Fruit fly (Drosophila melanogaster) whole organism, embryonic: ENCODE results near the gene Cp16.

Experiments
- Asciz ChIP-seq: fragments of 200-800 bp; sonication (Bioruptor generic); optimal IDR thresholded peaks from 2 replicates; lab custom pipeline; 2017; ENCODE audit warnings: missing biosample characterization, mild to moderate bottlenecking, missing genetic modification characterization, missing genetic modification reagents
- B-H1 ChIP-seq: fragments of 200-800 bp; sonication (Bioruptor generic); IDR thresholded peaks from 3 replicates; pipeline ENCODE4 v1.3.6; 2022; ENCODE audit warnings: missing biosample characterization, missing genetic modification characterization
- Bdp1 ChIP-seq: fragments of 200-800 bp; sonication (Bioruptor generic); optimal IDR thresholded peaks from 3 replicates; lab custom pipeline; 2016; ENCODE audit warnings: missing biosample characterization, missing genetic modification characterization
- CG10267 ChIP-seq: fragments of 200-800 bp; sonication (Bioruptor generic); optimal IDR thresholded peaks from 2 replicates; lab custom pipeline; 2018; ENCODE audit warnings: missing biosample characterization, mild to moderate bottlenecking, missing genetic modification characterization, moderate library complexity
- CG10366 ChIP-seq: fragments of 200-800 bp; sonication (Bioruptor generic); IDR thresholded peaks from 2 replicates; pipeline ENCODE4 v1.3.6; 2022; ENCODE audit warnings: missing biosample characterization, missing genetic modification characterization
- CG11085 ChIP-seq: fragments of 200-800 bp; sonication (Bioruptor generic); IDR thresholded peaks from 2 replicates; pipeline ENCODE4 v1.3.6; 2022; ENCODE audit warnings: missing biosample characterization, missing genetic modification characterization
- CG12236 ChIP-seq: fragments of 200-800 bp; sonication (Bioruptor generic); optimal IDR thresholded peaks from 2 replicates; lab custom pipeline; 2016; ENCODE audit warnings: missing biosample characterization, missing genetic modification characterization
- CG12942 ChIP-seq: fragments of 200-800 bp; sonication (Bioruptor generic); optimal IDR thresholded peaks from 3 replicates; lab custom pipeline; 2016; ENCODE audit warnings: missing biosample characterization, missing genetic modification characterization
- CG1529 ChIP-seq: fragments of 200-800 bp; sonication (Bioruptor generic); optimal IDR thresholded peaks from 3 replicates; lab custom pipeline; 2018; ENCODE audit warnings: missing biosample characterization, missing genetic modification characterization
- CG17612 ChIP-seq: fragments of 200-800 bp; sonication (Bioruptor generic); IDR thresholded peaks from 2 replicates; pipeline ENCODE4 v1.3.6; 2022; ENCODE audit warnings: missing biosample characterization, missing genetic modification characterization
- CG2116 ChIP-seq: fragments of 200-800 bp; sonication (Bioruptor generic); optimal IDR thresholded peaks from 3 replicates; lab custom pipeline; 2018; ENCODE audit warnings: missing biosample characterization, mild to moderate bottlenecking, missing genetic modification characterization
- CG2889 ChIP-seq: fragments of 200-800 bp; sonication (Bioruptor generic); IDR thresholded peaks from 3 replicates; pipeline ENCODE4 v1.3.6; 2022; ENCODE audit warnings: missing biosample characterization, missing genetic modification characterization
- CG6654 ChIP-seq: fragments of 200-800 bp; sonication (Bioruptor generic); optimal IDR thresholded peaks from 2 replicates; lab custom pipeline; 2017; ENCODE audit warnings: missing biosample characterization, mild to moderate bottlenecking, missing genetic modification characterization
- CG6683 ChIP-seq: fragments of 200-800 bp; sonication (Bioruptor generic); optimal IDR thresholded peaks from 2 replicates; lab custom pipeline; 2017; ENCODE audit warnings: missing biosample characterization, mild to moderate bottlenecking, missing genetic modification characterization, missing genetic modification reagents
- CG7839 ChIP-seq: fragments of 200-800 bp; sonication (Bioruptor generic); optimal IDR thresholded peaks from 3 replicates; lab custom pipeline; 2018; ENCODE audit warnings: missing biosample characterization, mild to moderate bottlenecking, missing genetic modification characterization, moderate library complexity
- CoRest ChIP-seq: fragments of 200-800 bp; sonication (Bioruptor generic); optimal IDR thresholded peaks from 3 replicates; lab custom pipeline; 2018; ENCODE audit warnings: missing biosample characterization, mild to moderate bottlenecking, missing genetic modification characterization, moderate library complexity
- Deaf1 ChIP-seq: fragments of 200-800 bp; optimal IDR thresholded peaks from 3 replicates; lab custom pipeline; 2019; ENCODE audit warnings: missing biosample characterization, mild to moderate bottlenecking, missing genetic modification characterization, moderate library complexity
- Hey ChIP-seq: fragments of 200-800 bp; sonication (Bioruptor generic); optimal IDR thresholded peaks from 3 replicates; lab custom pipeline; 2018; ENCODE audit warnings: missing biosample characterization, mild to moderate bottlenecking, missing genetic modification characterization
- Mad ChIP-seq: fragments of 200-800 bp; sonication (Bioruptor generic); optimal IDR thresholded peaks from 2 replicates; lab custom pipeline; 2016; ENCODE audit warnings: missing biosample characterization, missing genetic modification characterization
- Med ChIP-seq: fragments of 200-800 bp; sonication (Bioruptor generic); peaks from one replicate; lab custom pipeline; 2016; ENCODE audit warnings: missing biosample characterization, missing genetic modification characterization, mild to moderate bottlenecking, inconsistent platforms, moderate library complexity
- Oaz ChIP-seq: fragments of 200-800 bp; sonication (Bioruptor generic); IDR thresholded peaks from 2 replicates; pipeline ENCODE4 v1.3.6; 2022; ENCODE audit warnings: missing biosample characterization, missing genetic modification characterization
- Rfx ChIP-seq: fragments of 200-800 bp; sonication (Bioruptor generic); IDR thresholded peaks from 2 replicates; pipeline ENCODE4 v1.3.6; 2022; ENCODE audit warnings: missing biosample characterization, missing genetic modification characterization
- Side ChIP-seq: fragments of 200-800 bp; sonication (Bioruptor generic); optimal IDR thresholded peaks from 2 replicates; lab custom pipeline; 2016; ENCODE audit warnings: missing biosample characterization, missing genetic modification characterization
- Sox102F ChIP-seq: fragments of 200-800 bp; sonication (Bioruptor generic); optimal IDR thresholded peaks from 2 replicates; lab custom pipeline; 2018; ENCODE audit warnings: missing biosample characterization, mild to moderate bottlenecking, missing genetic modification characterization, moderate library complexity
- Ssrp ChIP-seq: fragments of 200-800 bp; sonication (Bioruptor generic); optimal IDR thresholded peaks from 2 replicates; lab custom pipeline; 2018; ENCODE audit warnings: missing biosample characterization, mild to moderate bottlenecking, missing genetic modification characterization, moderate library complexity
- ac ChIP-seq: fragments of 200-800 bp; sonication (Bioruptor generic); optimal IDR thresholded peaks from 3 replicates; lab custom pipeline; 2017; ENCODE audit warnings: missing biosample characterization, mild to moderate bottlenecking, missing genetic modification characterization
- al ChIP-seq: fragments of 200-800 bp; sonication (Bioruptor generic); IDR thresholded peaks from 2 replicates; pipeline ENCODE4 v1.3.6; 2022; ENCODE audit warnings: missing biosample characterization, missing genetic modification characterization
- bbx ChIP-seq: fragments of 200-800 bp; sonication (Bioruptor generic); IDR thresholded peaks from 2 replicates; pipeline ENCODE4 v1.3.6; 2022; ENCODE audit warnings: missing biosample characterization, missing genetic modification characterization; ENCODE audit not compliant: partially characterized antibody
- ci ChIP-seq: fragments of 200-800 bp; sonication (Bioruptor generic); IDR thresholded peaks from 3 replicates; pipeline ENCODE4 v1.3.6; 2022; ENCODE audit warnings: missing biosample characterization, missing genetic modification characterization
- disco-r ChIP-seq: fragments of 200-800 bp; sonication (Bioruptor generic); optimal IDR thresholded peaks from 2 replicates; lab custom pipeline; 2016; ENCODE audit warnings: missing biosample characterization, missing genetic modification characterization
- dm ChIP-seq: fragments of 200-800 bp; sonication (Bioruptor generic); optimal IDR thresholded peaks from 3 replicates; lab custom pipeline; 2016; ENCODE audit warnings: missing biosample characterization, missing genetic modification characterization
- dmrt11E ChIP-seq: fragments of 200-800 bp; sonication (Bioruptor generic); optimal IDR thresholded peaks from 3 replicates; lab custom pipeline; 2018; ENCODE audit warnings: missing biosample characterization, mild to moderate bottlenecking, missing genetic modification characterization, moderate library complexity
- ems ChIP-seq: fragments of 200-800 bp; sonication (Bioruptor generic); optimal IDR thresholded peaks from 3 replicates; lab custom pipeline; 2016; ENCODE audit warnings: missing biosample characterization, missing genetic modification characterization
- esg ChIP-seq: fragments of 200-800 bp; sonication (Bioruptor generic); conservative IDR thresholded peaks from 2 replicates; pipeline ENCODE4 v1.3.6; 2022; ENCODE audit warnings: missing biosample characterization, missing genetic modification characterization
- gfzf ChIP-seq: fragments of 200-800 bp; sonication (Bioruptor generic); optimal IDR thresholded peaks from 2 replicates; lab custom pipeline; 2016; ENCODE audit warnings: missing biosample characterization, mild to moderate bottlenecking, missing genetic modification characterization, moderate library complexity
- hb ChIP-seq: fragments of 200-800 bp; sonication (Bioruptor generic); IDR thresholded peaks from 3 replicates; pipeline ENCODE4 v1.3.6; 2022; ENCODE audit warnings: missing biosample characterization, missing genetic modification characterization; ENCODE audit not compliant: partially characterized antibody
- kah ChIP-seq: fragments of 200-800 bp; sonication (Bioruptor generic); optimal IDR thresholded peaks from 2 replicates; lab custom pipeline; 2018; ENCODE audit warnings: missing biosample characterization, mild to moderate bottlenecking, missing genetic modification characterization
- nerfin-1 ChIP-seq: fragments of 200-800 bp; sonication (Bioruptor generic); optimal IDR thresholded peaks from 3 replicates; lab custom pipeline; 2019; ENCODE audit warnings: missing biosample characterization, mild to moderate bottlenecking, missing genetic modification characterization, moderate library complexity
- org-1 ChIP-seq: fragments of 200-800 bp; sonication (Bioruptor generic); optimal IDR thresholded peaks from 2 replicates; lab custom pipeline; 2017; ENCODE audit warnings: missing biosample characterization, missing genetic modification characterization
- pan ChIP-seq, 4 experiments: fragments of >200 bp in 3 of 4; fragments of 200-800 bp in 1 of 4; sonication (Bioruptor generic) in 1 of 4; optimal IDR thresholded peaks in 3 of 4; IDR thresholded peaks in 1 of 4; 2 replicates each; pipeline versions ENCODE4 v1.3.6 to Lab custom; 2017 to 2022; ENCODE audit warnings: missing biosample characterization in 2 of 4, missing genetic modification characterization in 2 of 4, mixed read lengths in 1 of 4
- pum ChIP-seq: fragments of 200-800 bp; sonication (Bioruptor generic); optimal IDR thresholded peaks from 2 replicates; lab custom pipeline; 2016; ENCODE audit warnings: missing biosample characterization, missing genetic modification characterization
- schlank ChIP-seq: fragments of 200-800 bp; sonication (Bioruptor generic); optimal IDR thresholded peaks from 2 replicates; lab custom pipeline; 2018; ENCODE audit warnings: missing biosample characterization, mild to moderate bottlenecking, missing genetic modification characterization
- scrt ChIP-seq: fragments of 200-800 bp; sonication (Bioruptor generic); optimal IDR thresholded peaks from 2 replicates; lab custom pipeline; 2018; ENCODE audit warnings: missing biosample characterization, mild to moderate bottlenecking, missing genetic modification characterization, moderate library complexity
- shn ChIP-seq: fragments of 200-800 bp; sonication (Bioruptor generic); optimal IDR thresholded peaks from 3 replicates; lab custom pipeline; 2016; ENCODE audit warnings: missing biosample characterization, missing genetic modification characterization
- sisA ChIP-seq: fragments of 200-800 bp; sonication (Bioruptor generic); IDR thresholded peaks from 2 replicates; pipeline ENCODE4 v1.3.6; 2022; ENCODE audit warnings: missing biosample characterization, missing genetic modification characterization
- slou ChIP-seq: fragments of 200-800 bp; sonication (Bioruptor generic); optimal IDR thresholded peaks from 3 replicates; lab custom pipeline; 2016; ENCODE audit warnings: missing biosample characterization, missing genetic modification characterization
- sna ChIP-seq: fragments of 200-800 bp; sonication (Bioruptor generic); IDR thresholded peaks from 2 replicates; pipeline ENCODE4 v1.3.6; 2022; ENCODE audit warnings: missing biosample characterization, missing genetic modification characterization; ENCODE audit not compliant: partially characterized antibody
- tup ChIP-seq: fragments of 200-800 bp; sonication (Bioruptor generic); optimal IDR thresholded peaks from 2 replicates; lab custom pipeline; 2016; ENCODE audit warnings: missing biosample characterization, mild to moderate bottlenecking, missing genetic modification characterization, moderate library complexity
- twi ChIP-seq: fragments of 200-800 bp; optimal IDR thresholded peaks from 2 replicates; lab custom pipeline; 2019; ENCODE audit warnings: missing biosample characterization, mild to moderate bottlenecking, missing genetic modification characterization, moderate library complexity
- unc-4 ChIP-seq: fragments of 200-800 bp; sonication (Bioruptor generic); IDR thresholded peaks from 2 replicates; pipeline ENCODE4 v1.3.6; 2022; ENCODE audit warnings: missing biosample characterization, missing genetic modification characterization; ENCODE audit not compliant: partially characterized antibody
- zfh2 ChIP-seq: fragments of 200-800 bp; sonication (Bioruptor generic); optimal IDR thresholded peaks from 2 replicates; lab custom pipeline; 2016; ENCODE audit warnings: missing biosample characterization, missing genetic modification characterization

Gene Cp16

DNA sequence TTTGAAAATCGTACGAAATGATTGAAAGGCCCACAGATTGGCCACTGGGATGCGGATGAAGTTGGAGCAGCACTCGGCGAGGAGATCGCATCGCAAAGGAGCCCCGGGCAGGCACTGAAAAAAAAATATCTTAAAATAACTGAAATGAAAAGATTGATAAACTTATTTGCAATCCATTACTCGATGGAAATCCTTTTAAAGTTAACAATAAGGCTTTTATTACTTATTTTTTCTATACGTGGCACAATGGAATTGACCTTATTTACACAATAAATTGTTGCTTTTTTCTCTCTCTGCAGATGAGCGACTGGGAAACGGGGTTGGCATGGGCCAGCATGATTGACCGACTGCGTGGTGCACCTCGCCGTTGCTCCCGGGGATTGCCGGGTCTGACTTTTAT lies 19.5 kb downstream of the Cp16 start (continued):
- TF ChIP-seq CG10267 (peak; percentile 41), sisA (GFP tag; lab: Robert Waterston, UW) (peak; percentile 73), CG12942 (GFP tag; lab: Kevin White, UChicago) (no peak), Med (GFP tag; lab: Kevin White, UChicago) (peak; percentile 66), CG11085 (GFP tag; lab: Robert Waterston, UW) (no peak), tup (no peak), Bdp1 (GFP tag; lab: Kevin White, UChicago) (peak; percentile 6), CG2116 (no peak), scrt (GFP tag; lab: Kevin White, UChicago) (peak; percentile 25), gfzf (GFP tag; lab: Kevin White, UChicago) (no peak), CG1529 (GFP tag; lab: Kevin White, UChicago) (peak; percentile 52), CG10366 (GFP tag; lab: Robert Waterston, UW) (peak; percentile 67), kah (GFP tag; lab: Kevin White, UChicago) (no peak), sna (GFP tag; lab: Robert Waterston, UW) (no peak), CG2889 (GFP tag; lab: Robert Waterston, UW) (no peak), Deaf1 (tag; lab: Kevin White, UChicago) (no peak), CG6683 (no peak), org-1 (peak; percentile 44), CG12236 (GFP tag; lab: Kevin White, UChicago) (no peak), al (GFP tag; lab: Robert Waterston, UW) (no peak), ci (GFP tag; lab: Robert Waterston, UW) (peak; percentile 83), Hey (tag; lab: Kevin White, UChicago) (no peak), Rfx (GFP tag; lab: Robert Waterston, UW) (no peak; the same call in 1 of the 2 replicates), twi (tag; lab: Kevin White, UChicago) (no peak), Sox102F (GFP tag; lab: Kevin White, UChicago) (peak; percentile 85), Ssrp (peak; percentile 65), Asciz (GFP tag; lab: Kevin White, UChicago) (peak; percentile 75), CoRest (tag; lab: Kevin White, UChicago) (peak; percentile 53), pum (GFP tag; lab: Kevin White, UChicago) (peak; percentile 49), Side (no peak), CG17612 (no peak), unc-4 (GFP tag; lab: Robert Waterston, UW) (no peak), B-H1 (GFP tag; lab: Robert Waterston, UW) (peak; percentile 49), dm (GFP tag; lab: Kevin White, UChicago) (no peak), nerfin-1 (tag; lab: Kevin White, UChicago) (no peak), bbx (GFP tag; lab: Robert Waterston, UW) (no peak), esg (GFP tag; lab: Robert Waterston, UW) (peak; percentile 55; the same call in 1 of the 2 replicates), shn (GFP tag; lab: Kevin White, UChicago) (no peak), zfh2 (GFP tag; lab: Kevin White, UChicago) (no peak), disco-r (GFP tag; lab: Kevin White, UChicago) (no peak), schlank (no peak), dmrt11E (no peak), hb (GFP tag; lab: Robert Waterston, UW) (no peak), slou (GFP tag; lab: Kevin White, UChicago) (no peak), ems (peak; percentile 6), CG6654 (GFP tag; lab: Kevin White, UChicago) (peak; percentile 20), Mad (peak; percentile 2), CG7839 (tag; lab: Kevin White, UChicago) (peak; percentile 57), pan (optimal IDR thresholded peaks at IDR 0.05; lab: Kevin White, UChicago) (no peak), pan (GFP tag; optimal IDR thresholded peaks at IDR 0.05 in 1 of 2, IDR thresholded peaks at IDR 0.05 in 1 of 2) (peak in 1 of 2 experiments; percentile 72), ac (GFP tag; lab: Kevin White, UChicago) (no peak), Oaz (no peak)
